Fruit fly (Drosophila melanogaster) whole organism, adult: ENCODE data around the gene Cyp4d14.

Experiments used
- CG11617 ChIP-seq: fragments of 200-800 bp; sonication (Bioruptor generic); optimal IDR thresholded peaks from 2 replicates; lab custom pipeline; 2017; ENCODE audit warnings: mild to moderate bottlenecking, missing biosample characterization, missing genetic modification reagents, missing genetic modification characterization
- CG12768 ChIP-seq: fragments of 200-800 bp; sonication (Bioruptor generic); optimal IDR thresholded peaks from 2 replicates; lab custom pipeline; 2017; ENCODE audit warnings: missing biosample characterization, missing genetic modification characterization, mild to moderate bottlenecking, moderate library complexity, missing genetic modification reagents
- CG14711 ChIP-seq: fragments of 200-800 bp; sonication (Bioruptor generic); optimal IDR thresholded peaks from 2 replicates; lab custom pipeline; 2018; ENCODE audit warnings: missing biosample characterization, mild to moderate bottlenecking, missing genetic modification characterization, moderate library complexity
- CG1620 ChIP-seq: fragments of 200-800 bp; sonication (Bioruptor generic); optimal IDR thresholded peaks from 2 replicates; lab custom pipeline; 2016; ENCODE audit warnings: missing biosample characterization, missing genetic modification characterization
- CG33017 ChIP-seq: fragments of 200-800 bp; sonication (Bioruptor generic); optimal IDR thresholded peaks from 2 replicates; lab custom pipeline; 2018; ENCODE audit warnings: missing biosample characterization, mild to moderate bottlenecking, missing genetic modification characterization, moderate library complexity
- CG5204 ChIP-seq: fragments of 200-800 bp; sonication (Bioruptor generic); optimal IDR thresholded peaks from 2 replicates; lab custom pipeline; 2016; ENCODE audit warnings: missing biosample characterization, missing genetic modification characterization
- CG7045 ChIP-seq: fragments of 200-800 bp; sonication (Bioruptor generic); optimal IDR thresholded peaks from 2 replicates; lab custom pipeline; 2017; ENCODE audit warnings: missing biosample characterization, mild to moderate bottlenecking, missing genetic modification characterization
- CG7101 ChIP-seq: fragments of 200-800 bp; sonication (Bioruptor generic); optimal IDR thresholded peaks from 2 replicates; lab custom pipeline; 2018; ENCODE audit warnings: missing biosample characterization, mild to moderate bottlenecking, missing genetic modification characterization, moderate library complexity
- Clk ChIP-seq: fragments of 200-800 bp; sonication (Bioruptor generic); optimal IDR thresholded peaks from 2 replicates; lab custom pipeline; 2017; ENCODE audit warnings: missing biosample characterization, missing genetic modification characterization
- Crg-1 ChIP-seq: fragments of 200-800 bp; sonication (Bioruptor generic); optimal IDR thresholded peaks from 2 replicates; lab custom pipeline; 2016; ENCODE audit warnings: missing biosample characterization, missing genetic modification characterization
- Hr96 ChIP-seq: fragments of 200-800 bp; sonication (Bioruptor generic); optimal IDR thresholded peaks from 2 replicates; lab custom pipeline; 2016; ENCODE audit warnings: missing biosample characterization, missing genetic modification characterization
- Mnt ChIP-seq: fragments of 200-800 bp; sonication (Bioruptor generic); optimal IDR thresholded peaks from 2 replicates; lab custom pipeline; 2016; ENCODE audit warnings: missing biosample characterization, mild to moderate bottlenecking, missing genetic modification characterization
- bab1 ChIP-seq: fragments of 200-800 bp; sonication (Bioruptor generic); optimal IDR thresholded peaks from 3 replicates; lab custom pipeline; 2019; ENCODE audit warnings: missing biosample characterization, mild to moderate bottlenecking, missing genetic modification characterization, moderate library complexity
- cic ChIP-seq: fragments of 200-800 bp; sonication (Bioruptor generic); optimal IDR thresholded peaks from 2 replicates; lab custom pipeline; 2017; ENCODE audit warnings: missing biosample characterization, mild to moderate bottlenecking, missing genetic modification characterization, moderate library complexity
- cnc ChIP-seq, 2 experiments: fragments of >200 bp; optimal IDR thresholded peaks; 2 replicates each; lab custom pipeline; 2017
- kay ChIP-seq: fragments of 200-800 bp; sonication (Bioruptor generic); peaks from one replicate; lab custom pipeline; 2016; ENCODE audit warnings: missing biosample characterization, missing genetic modification characterization, borderline replicate concordance
- ovo ChIP-seq: fragments of 200-800 bp; sonication (Bioruptor generic); optimal IDR thresholded peaks from 2 replicates; lab custom pipeline; 2016; ENCODE audit warnings: missing biosample characterization, missing genetic modification characterization
- pad ChIP-seq: fragments of 200-800 bp; sonication (Bioruptor generic); optimal IDR thresholded peaks from 3 replicates; lab custom pipeline; 2017; ENCODE audit warnings: missing biosample characterization, missing genetic modification characterization, mild to moderate bottlenecking, moderate library complexity, missing genetic modification reagents
- tj ChIP-seq: fragments of 200-800 bp; sonication (Bioruptor generic); optimal IDR thresholded peaks from 3 replicates; lab custom pipeline; 2017; ENCODE audit warnings: missing biosample characterization, mild to moderate bottlenecking, missing genetic modification characterization, moderate library complexity
- toe ChIP-seq: fragments of 200-800 bp; sonication (Bioruptor generic); optimal IDR thresholded peaks from 2 replicates; lab custom pipeline; 2016; ENCODE audit warnings: missing biosample characterization, missing genetic modification characterization

Cyp4d14 gene

dm6 chrX:2193158-2193557, 18.0 kb upstream of the Cyp4d14 start:
- TF ChIP-seq CG7101 (tag; lab: Kevin White, UChicago) (no peak), pad (GFP tag; lab: Kevin White, UChicago) (no peak), bab1 (GFP tag; lab: Kevin White, UChicago) (no peak), Mnt (GFP tag; lab: Kevin White, UChicago) (no peak), CG11617 (GFP tag; lab: Kevin White, UChicago) (no peak), Crg-1 (GFP tag; lab: Kevin White, UChicago) (no peak), toe (GFP tag; lab: Kevin White, UChicago) (no peak), Hr96 (GFP tag; lab: Kevin White, UChicago) (no peak), CG33017 (tag; lab: Kevin White, UChicago) (no peak), cic (GFP tag; lab: Kevin White, UChicago) (no peak), ovo (no peak), CG14711 (tag; lab: Kevin White, UChicago) (no peak), cnc (optimal IDR thresholded peaks at IDR 0.05; lab: Kevin White, UChicago) (no peak), CG1620 (GFP tag; lab: Kevin White, UChicago) (no peak), kay (GFP tag; lab: Kevin White, UChicago) (no peak), Clk (GFP tag; lab: Kevin White, UChicago) (no peak), tj (no peak), CG7045 (no peak), CG12768 (GFP tag; lab: Kevin White, UChicago) (no peak)

DNA sequence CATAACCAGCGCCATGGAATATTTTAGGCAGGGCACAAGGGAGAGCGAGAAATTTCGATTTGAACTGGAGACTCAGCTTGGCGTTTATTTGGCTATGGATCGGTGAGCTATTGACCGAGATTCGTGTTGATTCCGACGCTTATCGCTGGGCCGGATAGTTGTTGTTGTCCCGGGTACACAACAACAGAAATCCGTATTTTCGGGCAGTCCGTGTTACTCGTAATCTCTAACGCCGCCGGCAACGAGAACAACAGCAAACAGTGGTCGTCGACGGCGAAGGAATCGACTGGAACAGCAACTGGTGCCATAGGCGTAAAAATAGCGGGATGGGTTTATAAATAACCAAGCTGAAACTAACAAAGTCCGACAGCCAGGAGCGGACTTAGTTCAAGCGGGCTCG, 16.8 kb upstream of the Cyp4d14 start:
- TF ChIP-seq CG5204 (GFP tag; lab: Kevin White, UChicago), result no peak
- TF ChIP-seq Clk (GFP tag; lab: Kevin White, UChicago), result no peak
- TF ChIP-seq CG11617 (GFP tag; lab: Kevin White, UChicago), result no peak
- no peak for TF ChIP-seq kay (GFP tag; lab: Kevin White, UChicago)

dm6 chrX:2188888-2189287, 13.8 kb upstream of the Cyp4d14 start, which contains the start of gene Mct1:
TSS of gene Mct1 (plus strand) at chrX:2189188.
- no peak for TF ChIP-seq CG5204 (GFP tag; lab: Kevin White, UChicago)
- TF ChIP-seq pad (GFP tag; lab: Kevin White, UChicago), result no peak
- TF ChIP-seq Hr96 (GFP tag; lab: Kevin White, UChicago), result no peak
- TF ChIP-seq CG14711 (tag; lab: Kevin White, UChicago), result no peak
- TF ChIP-seq cnc (optimal IDR thresholded peaks at IDR 0.05; lab: Kevin White, UChicago), result no peak
- TF ChIP-seq CG7045, result no peak
- no peak for TF ChIP-seq CG33017 (tag; lab: Kevin White, UChicago)
- no peak for TF ChIP-seq CG7101 (tag; lab: Kevin White, UChicago)
- TF ChIP-seq Clk (GFP tag; lab: Kevin White, UChicago), result no peak
- TF ChIP-seq CG1620 (GFP tag; lab: Kevin White, UChicago), result no peak

dm6 chrX:2187520-2187919, 12.4 kb upstream of the Cyp4d14 start, which contains the start of gene CG3457:
TSS of gene CG3457 (plus strand) at chrX:2187820.
- TF ChIP-seq tj (no peak), pad (GFP tag; lab: Kevin White, UChicago) (peak; percentile 15)

DNA sequence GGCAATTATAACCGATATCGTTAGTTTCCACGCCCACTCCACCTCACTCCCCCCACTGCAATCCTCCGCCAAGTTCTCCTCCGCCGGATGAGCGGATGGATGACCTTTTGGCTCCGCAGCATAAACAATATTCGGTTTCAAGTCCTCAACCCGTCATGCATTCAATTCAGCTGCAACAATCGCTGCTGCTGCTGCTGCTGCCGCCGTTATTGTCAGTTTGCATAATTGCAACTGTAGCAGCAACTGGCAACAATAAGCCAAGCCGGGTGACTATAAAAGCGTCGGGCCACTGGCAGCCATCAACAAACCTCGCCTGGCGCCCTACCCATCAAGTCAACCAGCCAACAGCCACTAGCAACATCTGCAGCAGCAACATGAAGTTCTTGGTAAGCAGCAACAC, 11.4 kb upstream of the Cyp4d14 start, which contains the start of gene CG17777:
TSS of gene CG17777 (plus strand) at position 301 of the 400 bp plus-strand sequence.
- TF ChIP-seq CG14711 (tag; lab: Kevin White, UChicago), result no peak

dm6 chrX:2184563-2184962, 9.4 kb upstream of the Cyp4d14 start, which contains the start of the genes Nmd3 and CG17776:
TSS of gene Nmd3 (minus strand) at chrX:2184668.
TSS of gene CG17776 (plus strand) at chrX:2184725.
- TF ChIP-seq bab1 (GFP tag; lab: Kevin White, UChicago) (peak; percentile 45), cnc (optimal IDR thresholded peaks at IDR 0.05; lab: Kevin White, UChicago) (no peak), tj (peak; percentile 10), CG7045 (no peak), CG12768 (GFP tag; lab: Kevin White, UChicago) (no peak), CG5204 (GFP tag; lab: Kevin White, UChicago) (no peak), kay (GFP tag; lab: Kevin White, UChicago) (no peak), cic (GFP tag; lab: Kevin White, UChicago) (peak; percentile 13), Crg-1 (GFP tag; lab: Kevin White, UChicago) (no peak), Mnt (GFP tag; lab: Kevin White, UChicago) (peak; percentile 99), CG7101 (tag; lab: Kevin White, UChicago) (peak; percentile 24), ovo (no peak), CG11617 (GFP tag; lab: Kevin White, UChicago) (peak; percentile 5)

DNA sequence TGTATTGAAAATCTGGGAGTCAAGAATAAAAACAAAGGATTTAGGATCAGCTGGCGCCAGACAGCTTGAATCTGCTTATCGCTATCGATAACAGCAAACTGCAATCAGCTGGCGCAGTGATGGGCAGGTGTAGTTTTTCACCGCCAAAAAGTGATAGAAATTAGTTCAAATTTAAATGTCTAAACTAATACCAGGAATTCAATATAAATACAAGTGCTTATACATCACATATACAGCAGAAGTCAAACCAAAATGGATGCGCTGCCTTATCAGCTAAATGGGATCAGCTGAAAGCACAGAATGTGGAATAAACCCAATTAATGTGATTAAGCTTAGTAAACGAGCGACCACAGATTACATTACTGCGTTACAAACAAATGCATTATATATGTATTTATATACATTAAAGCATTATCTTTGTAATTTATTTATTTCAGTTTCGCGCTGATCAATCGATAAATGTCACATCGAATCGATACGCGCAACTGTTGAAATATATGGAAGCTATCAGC, 5.7 kb upstream of the Cyp4d14 start, which contains the start of gene pn:
TSS of gene pn (plus strand) at position 462 of the 512 bp plus-strand sequence.
- TF ChIP-seq pad (GFP tag; lab: Kevin White, UChicago), result no peak
- no peak for TF ChIP-seq CG33017 (tag; lab: Kevin White, UChicago)
- peak; percentile 6 for TF ChIP-seq bab1 (GFP tag; lab: Kevin White, UChicago)
- peak; percentile 33 for TF ChIP-seq Mnt (GFP tag; lab: Kevin White, UChicago)
- peak; percentile 31 for TF ChIP-seq tj
- TF ChIP-seq cic (GFP tag; lab: Kevin White, UChicago), result peak; percentile 14
- TF ChIP-seq CG11617 (GFP tag; lab: Kevin White, UChicago), result peak; percentile 41
